Worm (Caenorhabditis elegans) whole organism, L4 larva: ENCODE results near the gene dsl-4.
A peak's percentile ranks its signal among the peaks of the same experiment; 100 is the strongest.

Experiments
- D1046.2 ChIP-seq: fragments of 200-800 bp; sonication (Bioruptor generic); IDR thresholded peaks from 2 replicates; pipeline ENCODE4 v1.3.6; 2022; ENCODE audit warnings: missing genetic modification characterization, missing compliant biosample characterization
- T26A8.4 ChIP-seq: fragments of 200-800 bp; sonication (Bioruptor generic); IDR thresholded peaks from 2 replicates; pipeline ENCODE4 v1.3.6; 2022; ENCODE audit warnings: missing genetic modification characterization, missing compliant biosample characterization
- Y105C5A.15 ChIP-seq: fragments of 200-800 bp; sonication (Bioruptor generic); IDR thresholded peaks from 2 replicates; pipeline ENCODE4 v1.3.6; 2022; ENCODE audit warnings: missing genetic modification characterization, missing compliant biosample characterization
- Y48G9A.11 ChIP-seq: fragments of 200-800 bp; sonication (Bioruptor generic); IDR thresholded peaks from 2 replicates; pipeline ENCODE4 v1.3.6; 2022; ENCODE audit warnings: missing genetic modification reagents, missing genetic modification characterization, missing compliant biosample characterization
- Y5F2A.4 ChIP-seq: fragments of 200-800 bp; sonication (Bioruptor generic); optimal IDR thresholded peaks from 2 replicates; lab custom pipeline; 2018; ENCODE audit warnings: mild to moderate bottlenecking, missing genetic modification characterization, missing compliant biosample characterization
- ZK546.5 ChIP-seq, 2 experiments: sonication (generic microtip); optimal IDR thresholded peaks; 2 replicates each; lab custom pipeline; 2017; ENCODE audit warnings: missing biosample characterization in 2 of 2, missing genetic modification characterization in 2 of 2
- aha-1 ChIP-seq: fragments of 150-350 bp; peaks from one replicate; lab custom pipeline; 2014; ENCODE audit warnings: missing biosample characterization, missing genetic modification characterization
- ceh-62 ChIP-seq: sonication (generic microtip); optimal IDR thresholded peaks from 2 replicates; lab custom pipeline; 2017; ENCODE audit warnings: missing biosample characterization, missing genetic modification characterization
- ces-1 ChIP-seq: fragments of 150-350 bp; sonication (generic microtip); optimal IDR thresholded peaks from 4 replicates; lab custom pipeline; 2014; ENCODE audit warnings: missing biosample characterization, missing genetic modification reagents, missing genetic modification characterization
- cey-2 ChIP-seq: sonication (generic microtip); optimal IDR thresholded peaks from 3 replicates; lab custom pipeline; 2017; ENCODE audit warnings: missing genetic modification characterization, mild to moderate bottlenecking, missing compliant biosample characterization, antibody characterized with exemption, borderline replicate concordance; ENCODE audit not compliant: insufficient read depth
- daf-12 ChIP-seq: fragments of 150-350 bp; optimal IDR thresholded peaks from 2 replicates; lab custom pipeline; 2014; ENCODE audit warnings: missing biosample characterization, missing genetic modification reagents, missing genetic modification characterization
- daf-16 ChIP-seq, 3 experiments: sonication (generic microtip); optimal IDR thresholded peaks; 2 replicates each; lab custom pipeline; 2016 to 2017; ENCODE audit warnings: missing genetic modification characterization in 3 of 3, missing genetic modification reagents in 3 of 3, mild to moderate bottlenecking in 2 of 3, missing compliant biosample characterization in 2 of 3, missing biosample characterization in 1 of 3, moderate library complexity in 1 of 3
- daf-8 ChIP-seq: fragments of 200-800 bp; sonication (Bioruptor generic); IDR thresholded peaks from 2 replicates; pipeline ENCODE4 v1.3.6; 2022; ENCODE audit warnings: missing genetic modification characterization, missing compliant biosample characterization
- dmd-9 ChIP-seq: fragments of 200-800 bp; sonication (Bioruptor generic); IDR thresholded peaks from 2 replicates; pipeline ENCODE4 v1.3.6; 2022; ENCODE audit warnings: missing genetic modification reagents, missing genetic modification characterization, missing compliant biosample characterization
- dve-1 ChIP-seq: sonication (generic microtip); optimal IDR thresholded peaks from 2 replicates; lab custom pipeline; 2017; ENCODE audit warnings: antibody characterized with exemption, mild to moderate bottlenecking, missing genetic modification characterization, missing compliant biosample characterization; ENCODE audit not compliant: insufficient read depth
- fkh-10 ChIP-seq: fragments of 150-350 bp; optimal IDR thresholded peaks from 2 replicates; lab custom pipeline; 2014; ENCODE audit warnings: missing biosample characterization, missing genetic modification reagents, missing genetic modification characterization
- gei-8 ChIP-seq: fragments of 200-800 bp; sonication (Bioruptor generic); optimal IDR thresholded peaks from 2 replicates; lab custom pipeline; 2018; ENCODE audit warnings: mild to moderate bottlenecking, missing genetic modification characterization, missing compliant biosample characterization
- hlh-11 ChIP-seq: fragments of 200-800 bp; sonication (Bioruptor generic); optimal IDR thresholded peaks from 2 replicates; lab custom pipeline; 2018; ENCODE audit warnings: mild to moderate bottlenecking, missing genetic modification characterization, missing compliant biosample characterization
- hlh-30 ChIP-seq: sonication (generic microtip); optimal IDR thresholded peaks from 2 replicates; lab custom pipeline; 2017; ENCODE audit warnings: antibody characterized with exemption, mild to moderate bottlenecking, missing genetic modification characterization, missing compliant biosample characterization; ENCODE audit not compliant: insufficient read depth
- jun-1 ChIP-seq: fragments of 150-350 bp; optimal IDR thresholded peaks from 2 replicates; lab custom pipeline; 2014; ENCODE audit warnings: missing biosample characterization, missing genetic modification reagents, missing genetic modification characterization
- lim-7 ChIP-seq: fragments of 200-800 bp; sonication (Bioruptor generic); IDR thresholded peaks from 2 replicates; pipeline ENCODE4 v1.3.6; 2022; ENCODE audit warnings: missing genetic modification characterization, missing compliant biosample characterization
- lin-29 ChIP-seq: fragments of 200-800 bp; sonication (Bioruptor generic); IDR thresholded peaks from 2 replicates; pipeline ENCODE4 v1.3.6; 2022; ENCODE audit warnings: missing genetic modification reagents, missing genetic modification characterization, missing compliant biosample characterization
- lin-38 ChIP-seq: fragments of 200-800 bp; sonication (Bioruptor generic); IDR thresholded peaks from 2 replicates; pipeline ENCODE4 v1.3.6; 2022; ENCODE audit warnings: missing genetic modification reagents, missing genetic modification characterization, missing compliant biosample characterization
- lin-39 ChIP-seq: fragments of 150-350 bp; optimal IDR thresholded peaks from 2 replicates; lab custom pipeline; 2014; ENCODE audit warnings: missing biosample characterization, missing genetic modification reagents, missing genetic modification characterization
- mes-2 ChIP-seq: sonication (generic microtip); optimal IDR thresholded peaks from 2 replicates; lab custom pipeline; 2016; ENCODE audit warnings: missing genotype, mild to moderate bottlenecking, missing genetic modification characterization, missing compliant biosample characterization; ENCODE audit not compliant: poor library complexity, severe bottlenecking
- mxl-2 ChIP-seq: fragments of 200-800 bp; sonication (Bioruptor generic); conservative IDR thresholded peaks from 2 replicates; pipeline ENCODE4 v1.3.6; 2022; ENCODE audit warnings: missing genetic modification reagents, missing genetic modification characterization, missing compliant biosample characterization
- mxl-3 ChIP-seq: fragments of 200-800 bp; sonication (Bioruptor generic); optimal IDR thresholded peaks from 2 replicates; lab custom pipeline; 2018; ENCODE audit warnings: mild to moderate bottlenecking, missing genetic modification characterization, missing compliant biosample characterization
- nhr-102 ChIP-seq: sonication (generic microtip); optimal IDR thresholded peaks from 2 replicates; lab custom pipeline; 2016; ENCODE audit warnings: mild to moderate bottlenecking, missing genetic modification characterization, moderate library complexity, missing compliant biosample characterization
- nhr-237 ChIP-seq: sonication (generic microtip); optimal IDR thresholded peaks from 2 replicates; lab custom pipeline; 2017; ENCODE audit warnings: missing biosample characterization, missing genetic modification characterization
- nhr-25 ChIP-seq: sonication (generic microtip); optimal IDR thresholded peaks from 2 replicates; lab custom pipeline; 2017; ENCODE audit warnings: missing genetic modification characterization, mild to moderate bottlenecking, missing compliant biosample characterization, antibody characterized with exemption, moderate library complexity, borderline replicate concordance; ENCODE audit not compliant: insufficient read depth
- nhr-42 ChIP-seq: fragments of 200-800 bp; sonication (Bioruptor generic); IDR thresholded peaks from 2 replicates; pipeline ENCODE4 v1.3.6; 2022; ENCODE audit warnings: missing genetic modification characterization, missing compliant biosample characterization
- nhr-6 ChIP-seq: fragments of 150-350 bp; optimal IDR thresholded peaks from 2 replicates; lab custom pipeline; 2014; ENCODE audit warnings: missing biosample characterization, missing genetic modification characterization
- nhr-77 ChIP-seq: fragments of 150-350 bp; optimal IDR thresholded peaks from 2 replicates; lab custom pipeline; 2014; ENCODE audit warnings: missing biosample characterization, missing genetic modification characterization
- rbr-2 ChIP-seq: sonication (generic microtip); optimal IDR thresholded peaks from 2 replicates; lab custom pipeline; 2016; ENCODE audit warnings: missing genotype, missing genetic modification characterization, missing compliant biosample characterization
- saeg-2 ChIP-seq: fragments of 200-800 bp; sonication (Bioruptor generic); IDR thresholded peaks from 2 replicates; pipeline ENCODE4 v1.3.6; 2022; ENCODE audit warnings: missing genetic modification reagents, missing genetic modification characterization, missing compliant biosample characterization
- set-16 ChIP-seq: fragments of 200-800 bp; sonication (Bioruptor generic); IDR thresholded peaks from 2 replicates; pipeline ENCODE4 v1.3.6; 2022; ENCODE audit warnings: missing genetic modification reagents, missing genetic modification characterization, missing compliant biosample characterization
- spr-3 ChIP-seq: fragments of 200-800 bp; sonication (Bioruptor generic); optimal IDR thresholded peaks from 2 replicates; lab custom pipeline; 2018; ENCODE audit warnings: mild to moderate bottlenecking, missing genetic modification characterization, missing compliant biosample characterization
- tag-97 ChIP-seq: fragments of 200-800 bp; sonication (Bioruptor generic); IDR thresholded peaks from 2 replicates; pipeline ENCODE4 v1.3.6; 2022; ENCODE audit warnings: missing genetic modification characterization, missing compliant biosample characterization
- unc-39 ChIP-seq: sonication (generic microtip); optimal IDR thresholded peaks from 2 replicates; lab custom pipeline; 2017; ENCODE audit warnings: missing biosample characterization, missing genetic modification characterization
- zfp-2 ChIP-seq: sonication (generic microtip); optimal IDR thresholded peaks from 2 replicates; lab custom pipeline; 2016; ENCODE audit warnings: mild to moderate bottlenecking, missing genetic modification characterization, missing compliant biosample characterization
- ztf-7 ChIP-seq: fragments of 150-350 bp; optimal IDR thresholded peaks from 2 replicates; lab custom pipeline; 2014; ENCODE audit warnings: missing biosample characterization, missing genetic modification characterization

The dsl-4 gene

DNA sequence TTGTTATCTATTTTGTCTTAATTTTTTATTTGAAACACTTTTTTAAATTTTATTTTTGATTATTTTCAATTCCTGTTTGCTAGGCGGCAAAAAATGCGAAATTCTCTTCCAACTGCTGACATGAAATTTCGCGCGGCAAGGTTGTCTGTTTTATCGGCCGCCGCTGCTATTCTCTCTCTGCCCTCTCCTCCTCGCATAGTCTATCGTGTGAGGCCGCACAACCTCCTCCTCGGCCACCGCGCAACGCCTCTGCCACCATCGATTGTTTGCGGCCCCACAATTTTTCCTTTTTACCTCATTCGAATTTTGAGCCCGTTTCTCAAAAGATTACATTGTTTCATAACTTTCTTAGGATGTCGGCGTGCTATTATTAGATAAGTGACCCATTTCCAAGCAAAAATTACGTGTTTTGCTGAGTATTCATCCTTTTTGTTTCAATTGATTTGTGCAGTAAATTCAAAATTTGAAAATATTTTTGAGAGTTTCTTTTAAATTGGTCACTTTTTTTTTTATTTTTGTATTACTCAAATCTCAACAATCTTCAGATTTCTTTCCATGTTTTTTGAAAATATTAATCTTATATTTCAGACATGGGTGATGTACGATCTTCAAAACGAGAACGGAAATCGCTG is 37.2 kb downstream of the dsl-4 start, which contains the start of gene F28H6.4:
Gene F28H6.4, plus strand, starts transcription at position 582 of the 632 bp plus-strand sequence.
- peak; percentile 4 for TF ChIP-seq nhr-6
- peak; percentile 29 for TF ChIP-seq hlh-30 (tag; lab: Kevin White, UChicago)
- TF ChIP-seq nhr-25 (tag; lab: Kevin White, UChicago): no peak
- no peak for TF ChIP-seq dve-1 (tag; lab: Kevin White, UChicago)
- no peak for TF ChIP-seq ces-1 (GFP tag; lab: Kevin White, UChicago)
- TF ChIP-seq zfp-2 (tag; lab: Kevin White, UChicago): no peak
- TF ChIP-seq nhr-237 (tag; lab: Kevin White, UChicago): no peak
- peak; percentile 4 for TF ChIP-seq rbr-2 (tag; lab: Kevin White, UChicago)
- no peak for TF ChIP-seq gei-8 (GFP tag; lab: Kevin White, UChicago)
- TF ChIP-seq lim-7 (GFP tag; lab: Robert Waterston, UW): no peak
- no peak for TF ChIP-seq T26A8.4 (GFP tag; lab: Robert Waterston, UW)
- no peak for TF ChIP-seq spr-3 (GFP tag; lab: Kevin White, UChicago)
- TF ChIP-seq saeg-2 (GFP tag; lab: Robert Waterston, UW): no peak
- TF ChIP-seq lin-29 (GFP tag; lab: Robert Waterston, UW): no peak
- TF ChIP-seq mxl-2 (GFP tag; lab: Robert Waterston, UW): no peak
- TF ChIP-seq mxl-3 (GFP tag; lab: Kevin White, UChicago): peak; percentile 17
- TF ChIP-seq lin-39 (tag; lab: Kevin White, UChicago): no peak
- TF ChIP-seq lin-38: no peak
- no peak for TF ChIP-seq dmd-9 (GFP tag; lab: Robert Waterston, UW)
- TF ChIP-seq daf-16 (GFP tag; optimal IDR thresholded peaks at IDR 0.05; lab: Kevin White, UChicago): no peak
- peak; percentile 16 for TF ChIP-seq daf-16 (tag; optimal IDR thresholded peaks at IDR 0.05; lab: Kevin White, UChicago)
- TF ChIP-seq fkh-10 (GFP tag; lab: Kevin White, UChicago): no peak
- TF ChIP-seq nhr-102 (tag; lab: Kevin White, UChicago): no peak
- peak; percentile 71 for TF ChIP-seq mes-2 (tag; lab: Kevin White, UChicago)
- TF ChIP-seq cey-2 (tag; lab: Kevin White, UChicago): no peak
- TF ChIP-seq ceh-62: no peak
- no peak for TF ChIP-seq Y105C5A.15 (GFP tag; lab: Robert Waterston, UW)
- no peak for TF ChIP-seq tag-97 (GFP tag; lab: Robert Waterston, UW)
- peak; percentile 46 for TF ChIP-seq set-16
- TF ChIP-seq hlh-11 (tag; lab: Kevin White, UChicago): peak; percentile 51
- no peak for TF ChIP-seq Y5F2A.4 (GFP tag; lab: Kevin White, UChicago)
- no peak for TF ChIP-seq Y48G9A.11 (GFP tag; lab: Robert Waterston, UW)
- TF ChIP-seq ZK546.5 (tag; optimal IDR thresholded peaks at IDR 0.05; lab: Kevin White, UChicago): no peak
- no peak for TF ChIP-seq jun-1 (tag; lab: Kevin White, UChicago)
- no peak for TF ChIP-seq aha-1 (tag; lab: Kevin White, UChicago)
- TF ChIP-seq daf-12: no peak
- no peak for TF ChIP-seq nhr-77 (tag; lab: Kevin White, UChicago)
- TF ChIP-seq nhr-42 (GFP tag; lab: Robert Waterston, UW): no peak
- no peak for TF ChIP-seq unc-39 (tag; lab: Kevin White, UChicago)
- no peak for TF ChIP-seq ztf-7 (tag; lab: Kevin White, UChicago)
- TF ChIP-seq daf-8 (GFP tag; lab: Robert Waterston, UW): no peak
- no peak for TF ChIP-seq D1046.2 (GFP tag; lab: Robert Waterston, UW)
